Worm (Caenorhabditis elegans) whole organism, L4 larva: ENCODE results near the gene tufm-1.

ENCODE experiments used
- F49E8.2 ChIP-seq: sonication (generic microtip); optimal IDR thresholded peaks from 2 replicates; lab custom pipeline; 2016; ENCODE audit warnings: missing compliant biosample characterization, mild to moderate bottlenecking, missing genetic modification characterization, borderline replicate concordance
- R02D3.7 ChIP-seq: fragments of 150-350 bp; sonication (generic microtip); optimal IDR thresholded peaks from 3 replicates; lab custom pipeline; 2014; ENCODE audit warnings: missing biosample characterization, missing genetic modification characterization
- Y105C5A.15 ChIP-seq: fragments of 200-800 bp; sonication (Bioruptor generic); IDR thresholded peaks from 2 replicates; pipeline ENCODE4 v1.3.6; 2022; ENCODE audit warnings: missing genetic modification characterization, missing compliant biosample characterization
- Y48G9A.11 ChIP-seq: fragments of 200-800 bp; sonication (Bioruptor generic); IDR thresholded peaks from 2 replicates; pipeline ENCODE4 v1.3.6; 2022; ENCODE audit warnings: missing genetic modification reagents, missing genetic modification characterization, missing compliant biosample characterization
- daf-19 ChIP-seq: fragments of 200-800 bp; sonication (Bioruptor generic); conservative IDR thresholded peaks from 2 replicates; pipeline ENCODE4 v1.3.6; 2022; ENCODE audit warnings: missing genetic modification characterization, missing compliant biosample characterization
- dmd-6 ChIP-seq: fragments of 200-800 bp; sonication (Bioruptor generic); IDR thresholded peaks from 2 replicates; pipeline ENCODE4 v1.3.6; 2022; ENCODE audit warnings: missing genetic modification reagents, missing genetic modification characterization, missing compliant biosample characterization
- lin-13 ChIP-seq: fragments of 150-350 bp; optimal IDR thresholded peaks from 2 replicates; lab custom pipeline; 2014; ENCODE audit warnings: missing biosample characterization, missing genetic modification reagents, missing genetic modification characterization
- lin-29 ChIP-seq: fragments of 200-800 bp; sonication (Bioruptor generic); IDR thresholded peaks from 2 replicates; pipeline ENCODE4 v1.3.6; 2022; ENCODE audit warnings: missing genetic modification reagents, missing genetic modification characterization, missing compliant biosample characterization
- nhr-111 ChIP-seq: fragments of 200-800 bp; sonication (Bioruptor generic); optimal IDR thresholded peaks from 2 replicates; lab custom pipeline; 2018; ENCODE audit warnings: mild to moderate bottlenecking, missing genetic modification characterization, missing compliant biosample characterization

Gene tufm-1

ce11 chrIII:2768635-2769034 is 46.1 kb downstream of the tufm-1 start, which contains the start of gene swsn-3 (continued):
- TF ChIP-seq Y105C5A.15 (GFP tag; lab: Robert Waterston, UW) (peak; percentile 70; the same call in 1 of the 2 replicates), lin-29 (GFP tag; lab: Robert Waterston, UW) (no peak), R02D3.7 (peak; percentile 20), F49E8.2 (tag; lab: Kevin White, UChicago) (peak; percentile 68), nhr-111 (GFP tag; lab: Kevin White, UChicago) (no peak), lin-13 (peak; percentile 86), dmd-6 (GFP tag; lab: Robert Waterston, UW) (peak; percentile 49; the same call in 1 of the 2 replicates), daf-19 (GFP tag; lab: Robert Waterston, UW) (no peak), Y48G9A.11 (GFP tag; lab: Robert Waterston, UW) (peak; percentile 64)
